Worm (Caenorhabditis elegans): ENCODE results near the gene T28A8.8.

T28A8.8 gene

ce11 chrIII:13471504-13471903 lies 31.1 kb upstream of the T28A8.8 start, which contains the start of gene pssy-2:
TSS of gene pssy-2 (plus strand) at chrIII:13471804.
- TF ChIP-seq jun-1 (tag; optimal IDR thresholded peaks at IDR 0.05) (no peak), eor-1 (tag; optimal IDR thresholded peaks at IDR 0.05) (no peak), ztf-11 (tag; optimal IDR thresholded peaks at IDR 0.05) (no peak), nhr-28 (tag; optimal IDR thresholded peaks at IDR 0.05) (no peak), lsy-12 (tag; optimal IDR thresholded peaks at IDR 0.05) (no peak), nhr-77 (tag; optimal IDR thresholded peaks at IDR 0.05) (no peak), R02D3.7 (tag; optimal IDR thresholded peaks at IDR 0.05) (no peak), lin-39 (tag; optimal IDR thresholded peaks at IDR 0.05) (no peak), fkh-2 (tag; optimal IDR thresholded peaks at IDR 0.05) (no peak), lin-15B (tag; optimal IDR thresholded peaks at IDR 0.05) (no peak), ceh-9 (tag; optimal IDR thresholded peaks at IDR 0.05) (no peak), pqm-1 (tag; optimal IDR thresholded peaks at IDR 0.05) (no peak), ama-1 (optimal IDR thresholded peaks at IDR 0.05) (no peak), ztf-4 (tag; optimal IDR thresholded peaks at IDR 0.05) (no peak)

- TF ChIP-seq nhr-28 (tag; optimal IDR thresholded peaks at IDR 0.05): no peak
- no peak for TF ChIP-seq nhr-11 (tag; optimal IDR thresholded peaks at IDR 0.05)
- TF ChIP-seq lin-15B (tag; optimal IDR thresholded peaks at IDR 0.05): no peak
- no peak for TF ChIP-seq unc-62 (GFP tag; optimal IDR thresholded peaks at IDR 0.05)
- TF ChIP-seq fkh-2 (tag; optimal IDR thresholded peaks at IDR 0.05): no peak
- TF ChIP-seq ztf-4 (tag; optimal IDR thresholded peaks at IDR 0.05): no peak
- TF ChIP-seq ceh-9 (tag; optimal IDR thresholded peaks at IDR 0.05): no peak
- no peak for TF ChIP-seq ceh-28 (tag; optimal IDR thresholded peaks at IDR 0.05)
- TF ChIP-seq ceh-82 (tag; optimal IDR thresholded peaks at IDR 0.05): no peak
- no peak for TF ChIP-seq sea-2 (GFP tag; optimal IDR thresholded peaks at IDR 0.05)
Observed at ce11 chrIII:13474482-13474881, 28.1 kb upstream of the T28A8.8 start.

DNA sequence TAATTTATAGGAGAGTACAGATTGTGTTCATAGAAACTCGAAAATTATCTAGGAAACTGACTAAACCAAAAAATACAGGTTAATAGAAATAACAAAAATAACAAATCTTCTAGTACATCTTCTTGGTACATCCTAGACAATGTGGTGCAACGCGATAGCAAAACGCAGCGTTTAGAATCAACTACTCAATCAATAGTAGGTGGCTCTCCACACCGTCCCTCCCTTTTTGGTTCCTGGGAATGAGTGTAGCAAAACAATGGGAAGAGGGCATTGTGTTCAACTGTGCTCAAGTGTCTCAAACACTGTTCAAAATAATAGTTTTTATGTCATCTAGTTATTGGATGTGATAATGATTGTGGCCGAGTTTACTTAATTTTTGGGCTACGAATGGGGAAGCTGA lies 25.9 kb upstream of the T28A8.8 start, which contains the start of gene T27E9.6:
TSS of gene T27E9.6 (minus strand) at position 101 of the 400 bp plus-strand sequence.
- TF ChIP-seq pqm-1 (tag; optimal IDR thresholded peaks at IDR 0.05): no peak
- no peak for TF ChIP-seq hmg-11 (tag; optimal IDR thresholded peaks at IDR 0.05)
- TF ChIP-seq mml-1 (tag; optimal IDR thresholded peaks at IDR 0.05): no peak
- no peak for TF ChIP-seq egl-27 (tag; optimal IDR thresholded peaks at IDR 0.05)
- TF ChIP-seq ZK546.5 (tag; optimal IDR thresholded peaks at IDR 0.05): no peak
- no peak for TF ChIP-seq ceh-82 (tag; optimal IDR thresholded peaks at IDR 0.05)
- no peak for TF ChIP-seq unc-39 (tag; optimal IDR thresholded peaks at IDR 0.05)
- no peak for TF ChIP-seq R02D3.7 (tag; optimal IDR thresholded peaks at IDR 0.05)
- no peak for TF ChIP-seq lsy-12 (tag; optimal IDR thresholded peaks at IDR 0.05)

DNA sequence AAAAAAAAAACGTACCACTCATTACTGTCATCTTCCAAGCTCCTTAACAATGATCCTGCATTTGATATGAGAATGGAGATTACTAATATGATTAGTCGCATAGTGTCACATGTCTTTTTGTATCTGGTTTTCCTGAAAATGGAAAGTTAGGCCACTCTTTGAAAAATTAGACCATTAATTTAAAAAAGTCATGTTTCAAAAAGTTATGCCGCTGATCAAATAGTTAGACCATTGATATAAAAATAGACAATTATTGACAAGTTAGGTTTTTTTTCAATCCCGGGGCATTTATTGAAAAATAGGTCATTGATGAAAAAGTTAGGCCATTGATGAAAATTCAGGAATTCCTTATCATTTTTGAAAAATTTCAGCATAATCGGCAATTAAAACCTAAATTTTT lies 18.6 kb upstream of the T28A8.8 start, which contains the start of gene acc-4:
TSS of gene acc-4 (minus strand) at position 101 of the 400 bp plus-strand sequence.
- TF ChIP-seq jun-1 (tag; optimal IDR thresholded peaks at IDR 0.05) (no peak), ceh-9 (tag; optimal IDR thresholded peaks at IDR 0.05) (no peak), nhr-12 (tag; optimal IDR thresholded peaks at IDR 0.05) (no peak), fkh-10 (GFP tag; optimal IDR thresholded peaks at IDR 0.05) (no peak)

DNA sequence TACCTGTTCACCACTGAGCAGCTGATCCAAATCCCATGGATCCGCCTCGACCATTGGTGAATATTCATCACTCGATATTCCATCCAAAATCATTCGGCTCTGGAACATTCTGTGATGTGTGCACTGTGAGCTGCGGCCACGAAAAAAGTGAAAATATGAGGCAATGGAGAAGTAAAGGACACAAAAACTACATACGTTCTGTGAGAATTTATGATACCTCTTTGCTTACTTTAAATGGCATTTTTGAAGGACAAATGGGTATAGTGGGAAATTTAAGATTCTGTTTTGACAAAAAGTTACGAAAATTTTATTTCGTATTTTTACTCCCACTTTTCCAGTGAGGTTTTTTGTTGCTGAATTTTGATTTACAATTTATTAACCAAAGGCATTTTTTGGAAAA lies 10.2 kb upstream of the T28A8.8 start, which contains the start of gene twk-40:
TSS of gene twk-40 (minus strand) at position 101 of the 400 bp plus-strand sequence.
- no peak for TF ChIP-seq unc-39 (tag; optimal IDR thresholded peaks at IDR 0.05)
- no peak for TF ChIP-seq elt-1 (tag; optimal IDR thresholded peaks at IDR 0.05)
- TF ChIP-seq ZK546.5 (tag; optimal IDR thresholded peaks at IDR 0.05): no peak
- no peak for TF ChIP-seq ama-1 (optimal IDR thresholded peaks at IDR 0.05)
- TF ChIP-seq nhr-11 (tag; optimal IDR thresholded peaks at IDR 0.05): no peak
- TF ChIP-seq daf-12 (tag; optimal IDR thresholded peaks at IDR 0.05): no peak
- no peak for TF ChIP-seq ceh-28 (tag; optimal IDR thresholded peaks at IDR 0.05)
- no peak for TF ChIP-seq mdl-1 (tag; optimal IDR thresholded peaks at IDR 0.05)
- TF ChIP-seq nhr-77 (tag; optimal IDR thresholded peaks at IDR 0.05): no peak
- TF ChIP-seq nhr-12 (tag; optimal IDR thresholded peaks at IDR 0.05): no peak

ce11 chrIII:13495571-13495970 lies 7.0 kb upstream of the T28A8.8 start, which contains the start of gene T28A8.2:
TSS of gene T28A8.2 (minus strand) at chrIII:13495671.
- TF ChIP-seq nhr-11 (tag; optimal IDR thresholded peaks at IDR 0.05) (no peak), aly-2 (tag; optimal IDR thresholded peaks at IDR 0.05) (no peak), hmg-11 (tag; optimal IDR thresholded peaks at IDR 0.05) (no peak), nfya-1 (tag; optimal IDR thresholded peaks at IDR 0.05; ENCODE audit: insufficient read depth) (no peak), ceh-16 (tag; optimal IDR thresholded peaks at IDR 0.05) (no peak), pha-4 (tag; optimal IDR thresholded peaks at IDR 0.05) (no peak), fkh-10 (GFP tag; optimal IDR thresholded peaks at IDR 0.05) (no peak), unc-62 (GFP tag; optimal IDR thresholded peaks at IDR 0.05) (no peak), nhr-67 (tag; optimal IDR thresholded peaks at IDR 0.05) (no peak), nhr-23 (tag; optimal IDR thresholded peaks at IDR 0.05) (no peak), ceh-82 (tag; optimal IDR thresholded peaks at IDR 0.05) (no peak), lin-39 (tag; optimal IDR thresholded peaks at IDR 0.05) (no peak)
